Fruit fly (Drosophila melanogaster): ENCODE data around the gene Spn27A.
A peak's percentile ranks its signal among the peaks of the same experiment; 100 is the strongest.

Spn27A gene

DNA sequence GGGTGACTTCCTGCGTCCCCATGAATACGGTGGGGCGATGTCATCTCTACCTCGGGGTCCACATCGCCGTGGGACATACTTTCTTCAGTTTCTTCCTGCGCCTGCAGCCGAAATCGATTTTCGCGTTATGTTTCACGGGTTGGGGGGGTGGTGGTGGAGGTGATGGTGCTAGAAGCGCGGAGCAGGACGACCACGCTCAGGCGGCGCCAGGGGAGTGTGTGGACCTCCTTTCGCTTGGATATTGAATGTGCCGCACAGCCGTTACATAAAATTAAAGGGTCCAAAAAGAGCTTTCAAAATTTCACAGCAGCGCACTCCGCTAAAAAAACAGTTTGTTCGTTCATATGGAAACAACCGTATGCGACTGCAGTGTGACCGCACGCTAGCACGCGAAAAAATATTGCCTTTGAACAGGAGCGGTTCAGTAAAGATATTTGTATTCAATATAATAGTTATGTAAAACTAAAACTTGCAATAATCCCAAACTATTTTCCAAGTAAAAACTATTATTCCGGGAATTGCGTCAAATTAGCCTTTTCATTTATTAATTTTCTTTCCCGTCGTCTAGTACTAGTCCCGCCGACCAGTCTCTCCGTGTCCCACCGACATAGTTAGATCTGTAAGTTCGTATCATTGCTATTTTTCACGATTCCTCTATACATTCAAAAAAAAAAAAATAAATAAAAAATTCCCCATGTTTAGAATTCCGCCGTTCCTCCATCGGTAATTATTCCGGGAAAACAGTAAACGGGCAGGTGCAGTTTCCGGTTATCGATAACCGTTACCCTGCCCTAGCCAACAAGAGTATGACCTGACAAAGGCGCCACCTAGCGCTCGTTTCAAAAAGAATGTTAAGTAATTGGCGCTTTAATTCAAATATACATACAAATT lies 11.1 kb upstream of the Spn27A start, which contains the start of gene Nhe3 (continued):
- TF ChIP-seq CG31627 (GFP tag; optimal IDR thresholded peaks at IDR 0.05), result peak; percentile 85
- TF ChIP-seq acj6 (GFP tag; optimal IDR thresholded peaks at IDR 0.05), result peak; percentile 82
- TF ChIP-seq CG6854 (GFP tag; optimal IDR thresholded peaks at IDR 0.05), result peak; percentile 9
- no peak for TF ChIP-seq CG6276 (GFP tag; optimal IDR thresholded peaks at IDR 0.05)
- TF ChIP-seq CG1621 (tag; optimal IDR thresholded peaks at IDR 0.05), result peak; percentile 85
- peak; percentile 32 for TF ChIP-seq pdm3 (GFP tag; optimal IDR thresholded peaks at IDR 0.05)
- TF ChIP-seq Sox102F (GFP tag; optimal IDR thresholded peaks at IDR 0.05), result no peak
- peak; percentile 50 for TF ChIP-seq Eip75B (GFP tag; optimal IDR thresholded peaks at IDR 0.05)
- TF ChIP-seq lz (GFP tag; optimal IDR thresholded peaks at IDR 0.05), result peak; percentile 90
- TF ChIP-seq fd85E (GFP tag; optimal IDR thresholded peaks at IDR 0.05), result no peak
- peak; percentile 86 for TF ChIP-seq Hr39 (GFP tag; optimal IDR thresholded peaks at IDR 0.05)
- TF ChIP-seq salr (GFP tag; optimal IDR thresholded peaks at IDR 0.05), result peak in 1 of 2 experiments; percentile 29
- TF ChIP-seq ss (GFP tag; optimal IDR thresholded peaks at IDR 0.05), result no peak
- peak; percentile 81 for TF ChIP-seq CG34406 (GFP tag; optimal IDR thresholded peaks at IDR 0.05)
- no peak for TF ChIP-seq CG11762 (GFP tag; optimal IDR thresholded peaks at IDR 0.05; ENCODE audit: insufficient read depth)
- TF ChIP-seq CG8119 (GFP tag; IDR thresholded peaks at IDR 0.05), result no peak; the same call in 2 of the 3 replicates
- no peak for TF ChIP-seq CG10631 (GFP tag; optimal IDR thresholded peaks at IDR 0.05)
- TF ChIP-seq fkh (GFP tag; optimal IDR thresholded peaks at IDR 0.05), result peak; percentile 45
- TF ChIP-seq CG10669 (GFP tag; optimal IDR thresholded peaks at IDR 0.05), result no peak
- TF ChIP-seq CG4318 (GFP tag; optimal IDR thresholded peaks at IDR 0.05), result no peak
- TF ChIP-seq achi (GFP tag; optimal IDR thresholded peaks at IDR 0.05), result no peak
- TF ChIP-seq CG32006 (GFP tag; optimal IDR thresholded peaks at IDR 0.05), result no peak

DNA sequence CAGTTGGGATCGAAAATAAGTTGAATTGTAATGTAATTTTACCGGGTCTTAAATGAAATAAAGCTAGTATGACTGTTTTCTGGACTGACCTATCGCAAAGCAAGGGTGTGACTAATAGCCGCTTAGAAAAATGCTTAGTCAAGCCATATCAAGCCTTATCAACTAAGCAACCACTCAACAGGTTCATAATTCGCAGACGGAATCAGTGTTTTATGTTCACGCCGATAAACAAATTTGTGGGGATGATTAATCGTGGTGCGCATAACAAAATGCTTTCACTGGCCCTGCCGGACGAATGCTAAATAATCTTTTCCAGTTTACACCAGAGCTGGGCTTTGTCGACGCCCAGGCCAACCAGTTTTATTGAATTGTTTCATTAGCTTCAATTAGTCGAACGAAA lies 9.8 kb upstream of the Spn27A start:
- no peak for TF ChIP-seq lz (GFP tag; optimal IDR thresholded peaks at IDR 0.05)
- TF ChIP-seq topi (GFP tag; optimal IDR thresholded peaks at IDR 0.05), result no peak
- no peak for TF ChIP-seq CG3032 (tag; optimal IDR thresholded peaks at IDR 0.05)
- TF ChIP-seq OdsH (GFP tag; optimal IDR thresholded peaks at IDR 0.05), result no peak
- TF ChIP-seq fkh (GFP tag; optimal IDR thresholded peaks at IDR 0.05), result peak; percentile 45
- TF ChIP-seq Sox14 (GFP tag; optimal IDR thresholded peaks at IDR 0.05), result no peak
- TF ChIP-seq CG4318 (GFP tag; optimal IDR thresholded peaks at IDR 0.05), result no peak
- TF ChIP-seq Eip75B (GFP tag; optimal IDR thresholded peaks at IDR 0.05), result no peak
- TF ChIP-seq CG10669 (GFP tag; optimal IDR thresholded peaks at IDR 0.05), result no peak

DNA sequence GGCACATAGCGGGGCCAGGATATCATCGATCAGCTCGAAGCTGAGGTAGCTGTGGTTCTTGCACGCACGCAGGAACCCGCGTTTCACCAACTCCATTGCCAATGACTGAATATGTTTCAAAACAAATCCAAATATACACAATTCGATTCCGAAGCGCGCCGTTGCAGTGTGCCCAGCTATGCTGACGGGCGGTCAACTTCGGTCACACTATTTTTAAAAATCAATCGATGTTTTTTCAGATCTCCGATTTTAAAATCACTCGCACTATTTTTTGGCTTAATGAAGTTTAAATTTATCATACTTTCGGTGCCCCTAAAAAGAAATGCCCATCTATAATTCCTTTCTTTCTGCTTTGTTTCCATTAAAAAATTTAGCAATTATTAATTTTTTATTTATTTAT lies 4.3 kb upstream of the Spn27A start, which contains the start of gene Nse1:
Gene Nse1 (minus strand): TSS at position 173 of the 400 bp plus-strand sequence.
- TF ChIP-seq achi (GFP tag; optimal IDR thresholded peaks at IDR 0.05), result no peak
- TF ChIP-seq topi (GFP tag; optimal IDR thresholded peaks at IDR 0.05), result no peak
- no peak for TF ChIP-seq CG7368 (GFP tag; optimal IDR thresholded peaks at IDR 0.05)
- no peak for TF ChIP-seq CG11294 (GFP tag; IDR thresholded peaks at IDR 0.05)
- no peak for TF ChIP-seq CG10631 (GFP tag; optimal IDR thresholded peaks at IDR 0.05)
- no peak for TF ChIP-seq vri (GFP tag; optimal IDR thresholded peaks at IDR 0.05)
- no peak for TF ChIP-seq dac (GFP tag; optimal IDR thresholded peaks at IDR 0.05)
- no peak for TF ChIP-seq CG10669 (GFP tag; optimal IDR thresholded peaks at IDR 0.05)
- no peak for TF ChIP-seq Lpt (GFP tag; optimal IDR thresholded peaks at IDR 0.05)
- TF ChIP-seq Eip75B (GFP tag; optimal IDR thresholded peaks at IDR 0.05), result no peak
- TF ChIP-seq cyc (GFP tag; optimal IDR thresholded peaks at IDR 0.05), result no peak
- TF ChIP-seq CG6163 (GFP tag; IDR thresholded peaks at IDR 0.05), result no peak

DNA sequence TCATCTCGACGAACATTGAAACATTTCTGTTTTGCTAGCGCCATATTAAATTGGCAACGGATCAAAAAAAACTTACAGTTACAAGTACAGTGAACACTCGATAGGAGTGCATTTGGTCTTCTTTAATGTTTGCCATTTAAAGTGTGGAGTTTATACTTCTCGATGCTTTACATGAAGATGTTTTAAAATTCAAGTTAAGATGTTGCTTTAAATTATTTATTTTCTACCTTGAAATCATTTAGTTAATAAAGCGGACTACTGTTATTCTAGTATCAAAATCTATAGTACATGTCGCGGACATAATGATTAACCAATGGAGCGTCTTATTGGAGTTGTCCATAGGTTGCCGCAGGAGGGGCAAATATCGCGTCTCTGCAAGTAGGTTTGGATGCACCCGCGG lies 3.4 kb upstream of the Spn27A start, which contains the start of gene cort:
Gene cort (minus strand): TSS at position 101 of the 400 bp plus-strand sequence.
- TF ChIP-seq CG9139 (GFP tag; optimal IDR thresholded peaks at IDR 0.05) (no peak), Sox14 (GFP tag; optimal IDR thresholded peaks at IDR 0.05) (no peak)
